Worm (Caenorhabditis elegans) whole organism, young adult: ENCODE data around the gene T05G5.4.
A peak's percentile ranks its signal among the peaks of the same experiment; 100 is the strongest.

Experiments
- B0019.2 ChIP-seq: fragments of 200-800 bp; sonication (Bioruptor generic); conservative IDR thresholded peaks from 2 replicates; pipeline ENCODE4 v1.3.6; 2022; ENCODE audit warnings: missing genetic modification reagents, missing genetic modification characterization, missing compliant biosample characterization
- B0035.1 ChIP-seq: sonication (generic microtip); optimal IDR thresholded peaks from 2 replicates; lab custom pipeline; 2016; ENCODE audit warnings: missing genetic modification characterization, mild to moderate bottlenecking, missing compliant biosample characterization, missing genotype, missing genetic modification reagents
- B0261.1 ChIP-seq: sonication (generic microtip); optimal IDR thresholded peaks from 2 replicates; lab custom pipeline; 2016; ENCODE audit warnings: mild to moderate bottlenecking, missing genetic modification characterization, moderate library complexity, missing compliant biosample characterization
- F23B12.7 ChIP-seq: sonication (generic microtip); optimal IDR thresholded peaks from 2 replicates; lab custom pipeline; 2017; ENCODE audit warnings: missing genetic modification characterization, mild to moderate bottlenecking, missing compliant biosample characterization, antibody characterized with exemption, moderate library complexity; ENCODE audit not compliant: insufficient read depth
- F52B5.7 ChIP-seq: sonication (generic microtip); optimal IDR thresholded peaks from 2 replicates; lab custom pipeline; 2016; ENCODE audit warnings: mild to moderate bottlenecking, missing genetic modification characterization, missing compliant biosample characterization
- F57A8.1 ChIP-seq: fragments of 200-800 bp; sonication (Bioruptor generic); optimal IDR thresholded peaks from 2 replicates; lab custom pipeline; 2018; ENCODE audit warnings: mild to moderate bottlenecking, missing genetic modification characterization, moderate library complexity, missing compliant biosample characterization
- K11D2.4 ChIP-seq: fragments of 200-800 bp; sonication (Bioruptor generic); IDR thresholded peaks from 2 replicates; pipeline ENCODE4 v1.3.6; 2022; ENCODE audit warnings: missing genetic modification reagents, missing genetic modification characterization, missing compliant biosample characterization
- K12H6.12 ChIP-seq: fragments of 200-800 bp; sonication (Bioruptor generic); optimal IDR thresholded peaks from 2 replicates; lab custom pipeline; 2018; ENCODE audit warnings: mild to moderate bottlenecking, missing genetic modification characterization, missing compliant biosample characterization
- Y53G8AR.9 ChIP-seq: fragments of 200-800 bp; sonication (Bioruptor generic); conservative IDR thresholded peaks from 2 replicates; pipeline ENCODE4 v1.3.6; 2022; ENCODE audit warnings: missing genetic modification reagents, missing genetic modification characterization, missing compliant biosample characterization
- ama-1 ChIP-seq, 3 experiments: fragments of 150-350 bp in 1 of 3; sonication (generic microtip) in 2 of 3; optimal IDR thresholded peaks; 2 replicates each; lab custom pipeline; 2014 to 2018; ENCODE audit warnings: missing biosample characterization in 2 of 3, missing genetic modification characterization in 2 of 3, missing genetic modification reagents in 2 of 3
- aptf-3 ChIP-seq: fragments of 200-800 bp; sonication (Bioruptor generic); IDR thresholded peaks from 2 replicates; pipeline ENCODE4 v1.3.6; 2022; ENCODE audit warnings: missing genetic modification characterization, missing compliant biosample characterization
- athp-1 ChIP-seq: sonication (generic microtip); optimal IDR thresholded peaks from 2 replicates; lab custom pipeline; 2017; ENCODE audit warnings: mild to moderate bottlenecking, missing genetic modification characterization, missing compliant biosample characterization
- attf-3 ChIP-seq: fragments of 200-800 bp; sonication (Bioruptor generic); conservative IDR thresholded peaks from 2 replicates; pipeline ENCODE4 v1.3.6; 2022; ENCODE audit warnings: missing genetic modification reagents, missing genetic modification characterization, missing compliant biosample characterization
- attf-5 ChIP-seq: fragments of 200-800 bp; sonication (Bioruptor generic); optimal IDR thresholded peaks from 2 replicates; lab custom pipeline; 2018; ENCODE audit warnings: mild to moderate bottlenecking, missing genetic modification characterization, missing compliant biosample characterization
- ceh-100 ChIP-seq: fragments of 200-800 bp; sonication (Bioruptor generic); IDR thresholded peaks from 2 replicates; pipeline ENCODE4 v1.3.6; 2022; ENCODE audit warnings: missing genetic modification reagents, missing genetic modification characterization, missing compliant biosample characterization
- ceh-40 ChIP-seq: fragments of 200-800 bp; sonication (Bioruptor generic); IDR thresholded peaks from 2 replicates; pipeline ENCODE4 v1.3.6; 2022; ENCODE audit warnings: missing genetic modification characterization, missing compliant biosample characterization
- die-1 ChIP-seq: sonication (generic microtip); optimal IDR thresholded peaks from 2 replicates; lab custom pipeline; 2016; ENCODE audit warnings: missing genotype, mild to moderate bottlenecking, missing genetic modification characterization, missing compliant biosample characterization
- dox-1 ChIP-seq: fragments of 200-800 bp; sonication (Bioruptor generic); IDR thresholded peaks from 2 replicates; pipeline ENCODE4 v1.3.6; 2022; ENCODE audit warnings: missing genetic modification reagents, missing genetic modification characterization, missing compliant biosample characterization
- dpl-1 ChIP-seq: fragments of 150-350 bp; optimal IDR thresholded peaks from 2 replicates; lab custom pipeline; 2014; ENCODE audit warnings: missing biosample characterization, missing genetic modification reagents, missing genetic modification characterization
- efl-1 ChIP-seq: fragments of 150-350 bp; optimal IDR thresholded peaks from 2 replicates; lab custom pipeline; 2014; ENCODE audit warnings: missing biosample characterization, missing genetic modification reagents, missing genetic modification characterization
- egl-18 ChIP-seq: fragments of 200-800 bp; sonication (Bioruptor generic); IDR thresholded peaks from 2 replicates; pipeline ENCODE4 v1.3.6; 2022; ENCODE audit warnings: missing genetic modification reagents, missing genetic modification characterization, missing compliant biosample characterization
- hlh-12 ChIP-seq: sonication (generic microtip); optimal IDR thresholded peaks from 2 replicates; lab custom pipeline; 2016; ENCODE audit warnings: missing genetic modification characterization, missing compliant biosample characterization
- hrde-1 ChIP-seq: sonication (generic microtip); optimal IDR thresholded peaks from 2 replicates; lab custom pipeline; 2016; ENCODE audit warnings: missing genetic modification characterization, mild to moderate bottlenecking, missing compliant biosample characterization, moderate library complexity, missing genotype, missing genetic modification reagents, borderline replicate concordance
- lag-1 ChIP-seq: fragments of 200-800 bp; sonication (Bioruptor generic); IDR thresholded peaks from 2 replicates; pipeline ENCODE4 v1.3.6; 2022; ENCODE audit warnings: missing genetic modification reagents, missing genetic modification characterization, missing compliant biosample characterization
- let-526 ChIP-seq: fragments of 200-800 bp; sonication (Bioruptor generic); IDR thresholded peaks from 2 replicates; pipeline ENCODE4 v1.3.6; 2022; ENCODE audit warnings: missing genetic modification reagents, missing genetic modification characterization, missing compliant biosample characterization
- lin-26 ChIP-seq: fragments of 200-800 bp; sonication (Bioruptor generic); IDR thresholded peaks from 2 replicates; pipeline ENCODE4 v1.3.6; 2022; ENCODE audit warnings: missing genetic modification reagents, missing genetic modification characterization, missing compliant biosample characterization
- lin-35 ChIP-seq, 3 experiments: fragments of 150-350 bp in 2 of 3; sonication (generic microtip) in 1 of 3; optimal IDR thresholded peaks; 2 replicates each; lab custom pipeline; 2014 to 2018; ENCODE audit warnings: missing biosample characterization in 3 of 3, missing genetic modification characterization in 3 of 3, missing genetic modification reagents in 3 of 3
- lsl-1 ChIP-seq: fragments of 200-800 bp; sonication (Bioruptor generic); optimal IDR thresholded peaks from 2 replicates; lab custom pipeline; 2018; ENCODE audit warnings: mild to moderate bottlenecking, missing genetic modification characterization, moderate library complexity, missing compliant biosample characterization
- madf-3 ChIP-seq: fragments of 200-800 bp; sonication (Bioruptor generic); IDR thresholded peaks from 2 replicates; pipeline ENCODE4 v1.3.6; 2022; ENCODE audit warnings: missing genetic modification reagents, missing genetic modification characterization, missing compliant biosample characterization
- mcd-1 ChIP-seq: fragments of 200-800 bp; sonication (Bioruptor generic); IDR thresholded peaks from 2 replicates; pipeline ENCODE4 v1.3.6; 2022; ENCODE audit warnings: missing genetic modification reagents, missing genetic modification characterization, missing compliant biosample characterization
- mes-4 ChIP-seq: sonication (generic microtip); optimal IDR thresholded peaks from 2 replicates; lab custom pipeline; 2016; ENCODE audit warnings: missing genotype, missing genetic modification characterization, missing compliant biosample characterization
- mxl-1 ChIP-seq: sonication (generic microtip); optimal IDR thresholded peaks from 2 replicates; lab custom pipeline; 2016; ENCODE audit warnings: missing genetic modification characterization, missing compliant biosample characterization
- nfya-1 ChIP-seq: sonication (generic microtip); optimal IDR thresholded peaks from 2 replicates; lab custom pipeline; 2017; ENCODE audit warnings: antibody characterized with exemption, missing compliant biosample characterization, missing genetic modification characterization, borderline replicate concordance; ENCODE audit not compliant: insufficient read depth
- nhr-27 ChIP-seq: fragments of 200-800 bp; sonication (Bioruptor generic); optimal IDR thresholded peaks from 2 replicates; lab custom pipeline; 2018; ENCODE audit warnings: mild to moderate bottlenecking, missing genetic modification characterization, moderate library complexity, missing compliant biosample characterization
- nhr-80 ChIP-seq: sonication (generic microtip); optimal IDR thresholded peaks from 2 replicates; lab custom pipeline; 2016; ENCODE audit warnings: missing genetic modification characterization, missing compliant biosample characterization
- rec-8 ChIP-seq, 2 experiments: sonication (generic microtip); optimal IDR thresholded peaks; 2 replicates each; lab custom pipeline; 2016; ENCODE audit warnings: mild to moderate bottlenecking in 2 of 2, missing genetic modification characterization in 2 of 2, missing genetic modification reagents in 2 of 2, missing genotype in 2 of 2, missing biosample characterization in 1 of 2, missing compliant biosample characterization in 1 of 2, moderate library complexity in 1 of 2
- snpc-1.1 ChIP-seq: sonication (generic microtip); optimal IDR thresholded peaks from 2 replicates; lab custom pipeline; 2017; ENCODE audit warnings: missing genetic modification characterization, mild to moderate bottlenecking, missing compliant biosample characterization, antibody characterized with exemption, moderate library complexity, missing genotype, missing genetic modification reagents; ENCODE audit not compliant: insufficient read depth
- snpc-1.3 ChIP-seq: sonication (generic microtip); optimal IDR thresholded peaks from 2 replicates; lab custom pipeline; 2017; ENCODE audit warnings: missing genetic modification characterization, mild to moderate bottlenecking, missing compliant biosample characterization, antibody characterized with exemption, moderate library complexity, missing genotype, missing genetic modification reagents; ENCODE audit not compliant: insufficient read depth
- sptf-2 ChIP-seq: fragments of 200-800 bp; sonication (Bioruptor generic); optimal IDR thresholded peaks from 2 replicates; lab custom pipeline; 2018; ENCODE audit warnings: mild to moderate bottlenecking, missing genetic modification characterization, missing compliant biosample characterization
- tbp1 ChIP-seq: fragments of 200-800 bp; sonication (Bioruptor generic); optimal IDR thresholded peaks from 2 replicates; lab custom pipeline; 2018; ENCODE audit warnings: mild to moderate bottlenecking, missing genetic modification characterization, missing compliant biosample characterization
- tbx-9 ChIP-seq: sonication (generic microtip); optimal IDR thresholded peaks from 2 replicates; lab custom pipeline; 2016; ENCODE audit warnings: borderline replicate concordance, missing genetic modification characterization, inconsistent platforms, missing compliant biosample characterization
- unc-130 ChIP-seq: sonication (generic microtip); optimal IDR thresholded peaks from 2 replicates; lab custom pipeline; 2016; ENCODE audit warnings: missing genetic modification reagents, missing genetic modification characterization, missing compliant biosample characterization
- xnd-1 ChIP-seq: sonication (generic microtip); optimal IDR thresholded peaks from 2 replicates; lab custom pipeline; 2016; ENCODE audit warnings: missing genotype, missing genetic modification reagents, missing genetic modification characterization, missing compliant biosample characterization
- zim-3 ChIP-seq: sonication (generic microtip); optimal IDR thresholded peaks from 2 replicates; lab custom pipeline; 2017; ENCODE audit warnings: mild to moderate bottlenecking, missing genetic modification characterization, moderate library complexity, missing compliant biosample characterization
- ztf-18 ChIP-seq: sonication (generic microtip); optimal IDR thresholded peaks from 2 replicates; lab custom pipeline; 2016; ENCODE audit warnings: missing genotype, mild to moderate bottlenecking, missing genetic modification characterization, missing compliant biosample characterization
- ztf-26 ChIP-seq: sonication (generic microtip); optimal IDR thresholded peaks from 2 replicates; lab custom pipeline; 2017; ENCODE audit warnings: missing genetic modification characterization, missing compliant biosample characterization
- ztf-6 ChIP-seq: fragments of 200-800 bp; sonication (Bioruptor generic); IDR thresholded peaks from 2 replicates; pipeline ENCODE4 v1.3.6; 2022; ENCODE audit warnings: missing genetic modification reagents, missing genetic modification characterization, missing compliant biosample characterization

Gene T05G5.4

DNA sequence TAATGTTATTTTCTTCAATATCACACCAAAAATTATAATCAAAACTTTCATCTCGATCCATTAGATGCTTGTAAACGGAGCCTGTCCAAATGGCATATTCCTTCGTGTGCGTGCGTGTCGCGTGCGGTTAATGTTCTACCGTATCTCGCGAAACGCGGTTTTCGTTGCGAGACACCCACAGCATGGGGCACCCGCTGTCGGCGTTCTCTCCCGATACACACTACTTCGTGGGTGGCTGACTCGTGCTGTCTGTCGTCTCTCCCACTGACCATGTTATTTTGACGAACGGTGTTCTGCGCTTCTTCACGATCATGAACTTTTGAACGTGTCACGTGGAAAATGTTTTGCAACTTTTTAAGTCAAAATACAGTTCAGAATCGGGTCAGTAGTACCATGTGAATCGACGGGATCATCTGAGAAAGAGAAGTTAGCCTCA is 16.7 kb downstream of the T05G5.4 start (continued):
- TF ChIP-seq snpc-1.1 (tag; lab: Kevin White, UChicago) (no peak), ama-1 (optimal IDR thresholded peaks at IDR 0.05; lab: Kevin White, UChicago) (peak; percentile 90), ama-1 (GFP tag; optimal IDR thresholded peaks at IDR 0.05; lab: Kevin White, UChicago) (peak in 1 of 2 experiments; percentile 78), aptf-3 (GFP tag; lab: Robert Waterston, UW) (no peak), mxl-1 (tag; lab: Kevin White, UChicago) (no peak), ceh-40 (GFP tag; lab: Robert Waterston, UW) (peak; percentile 79), lin-26 (GFP tag; lab: Robert Waterston, UW) (peak; percentile 91), nhr-27 (peak; percentile 92), ceh-100 (GFP tag; lab: Robert Waterston, UW) (peak; percentile 84), let-526 (peak; percentile 98), egl-18 (GFP tag; lab: Robert Waterston, UW) (peak; percentile 93), B0019.2 (GFP tag; lab: Robert Waterston, UW) (peak; percentile 75), ztf-18 (tag; lab: Kevin White, UChicago) (peak; percentile 82), snpc-1.3 (tag; lab: Kevin White, UChicago) (peak; percentile 21), hrde-1 (tag; lab: Kevin White, UChicago) (no peak), athp-1 (tag; lab: Kevin White, UChicago) (peak; percentile 93), dpl-1 (peak; percentile 19), hlh-12 (tag; lab: Kevin White, UChicago) (no peak), attf-5 (GFP tag; lab: Kevin White, UChicago) (peak; percentile 99), F23B12.7 (no peak), B0035.1 (tag; lab: Kevin White, UChicago) (peak; percentile 90), dox-1 (peak; percentile 97), unc-130 (GFP tag; lab: Kevin White, UChicago) (peak; percentile 3), lin-35 (GFP tag; optimal IDR thresholded peaks at IDR 0.05; lab: Kevin White, UChicago) (peak in 2 of 3 experiments; percentile 44 to 94), attf-3 (GFP tag; lab: Robert Waterston, UW) (peak; percentile 74), lag-1 (peak; percentile 94), B0261.1 (tag; lab: Kevin White, UChicago) (peak; percentile 41), K12H6.12 (tag; lab: Kevin White, UChicago) (peak; percentile 100), sptf-2 (GFP tag; lab: Kevin White, UChicago) (peak; percentile 17), mes-4 (tag; lab: Kevin White, UChicago) (no peak), rec-8 (tag; optimal IDR thresholded peaks at IDR 0.05; lab: Kevin White, UChicago) (no peak), ztf-6 (GFP tag; lab: Robert Waterston, UW) (peak; percentile 77; the same call in 1 of the 2 replicates), ztf-26 (tag; lab: Kevin White, UChicago) (peak; percentile 98), tbx-9 (tag; lab: Kevin White, UChicago) (no peak), mcd-1 (GFP tag; lab: Robert Waterston, UW) (peak; percentile 96), lsl-1 (GFP tag; lab: Kevin White, UChicago) (peak; percentile 29), xnd-1 (tag; lab: Kevin White, UChicago) (no peak), tbp1 (GFP tag; lab: Kevin White, UChicago) (peak; percentile 75), efl-1 (no peak), zim-3 (tag; lab: Kevin White, UChicago) (peak; percentile 94), die-1 (peak; percentile 62), madf-3 (GFP tag; lab: Robert Waterston, UW) (peak; percentile 100), nhr-80 (tag; lab: Kevin White, UChicago) (peak; percentile 97), K11D2.4 (GFP tag; lab: Robert Waterston, UW) (peak; percentile 98), F52B5.7 (peak; percentile 97), Y53G8AR.9 (GFP tag; lab: Robert Waterston, UW) (peak; percentile 98), F57A8.1 (GFP tag; lab: Kevin White, UChicago) (peak; percentile 71), nfya-1 (tag; lab: Kevin White, UChicago) (no peak)
